Worm (Caenorhabditis elegans) whole organism, L4 larva: ENCODE measurements around the gene spin-2.

Experiments used
- ces-1 ChIP-seq: fragments of 150-350 bp; sonication (generic microtip); optimal IDR thresholded peaks from 4 replicates; lab custom pipeline; 2014; ENCODE audit warnings: missing biosample characterization, missing genetic modification reagents, missing genetic modification characterization
- dpl-1 ChIP-seq: fragments of 150-350 bp; optimal IDR thresholded peaks from 2 replicates; lab custom pipeline; 2014; ENCODE audit warnings: missing biosample characterization, missing genetic modification reagents, missing genetic modification characterization
- fos-1 ChIP-seq: fragments of 150-350 bp; optimal IDR thresholded peaks from 2 replicates; lab custom pipeline; 2014; ENCODE audit warnings: missing biosample characterization, missing genetic modification characterization
- lin-13 ChIP-seq: fragments of 150-350 bp; optimal IDR thresholded peaks from 2 replicates; lab custom pipeline; 2014; ENCODE audit warnings: missing biosample characterization, missing genetic modification reagents, missing genetic modification characterization
- lsy-2 ChIP-seq, 2 experiments: fragments of 150-350 bp in 1 of 2; sonication (generic microtip) in 1 of 2; optimal IDR thresholded peaks; 2 replicates each; lab custom pipeline; 2014 to 2017; ENCODE audit warnings: missing biosample characterization in 2 of 2, missing genetic modification characterization in 2 of 2
- mdl-1 ChIP-seq, 2 experiments: fragments of 150-350 bp in 1 of 2; sonication (generic microtip) in 1 of 2; optimal IDR thresholded peaks; 2 replicates each; lab custom pipeline; 2014 to 2017; ENCODE audit warnings: missing biosample characterization in 2 of 2, missing genetic modification characterization in 2 of 2
- mes-2 ChIP-seq: sonication (generic microtip); optimal IDR thresholded peaks from 2 replicates; lab custom pipeline; 2016; ENCODE audit warnings: missing genotype, mild to moderate bottlenecking, missing genetic modification characterization, missing compliant biosample characterization; ENCODE audit not compliant: poor library complexity, severe bottlenecking
- mxl-3 ChIP-seq: fragments of 200-800 bp; sonication (Bioruptor generic); optimal IDR thresholded peaks from 2 replicates; lab custom pipeline; 2018; ENCODE audit warnings: mild to moderate bottlenecking, missing genetic modification characterization, missing compliant biosample characterization
- nhr-28 ChIP-seq: fragments of 150-350 bp; optimal IDR thresholded peaks from 2 replicates; lab custom pipeline; 2014; ENCODE audit warnings: missing biosample characterization, missing genetic modification characterization
- nhr-42 ChIP-seq: fragments of 200-800 bp; sonication (Bioruptor generic); IDR thresholded peaks from 2 replicates; pipeline ENCODE4 v1.3.6; 2022; ENCODE audit warnings: missing genetic modification characterization, missing compliant biosample characterization
- nhr-6 ChIP-seq: fragments of 150-350 bp; optimal IDR thresholded peaks from 2 replicates; lab custom pipeline; 2014; ENCODE audit warnings: missing biosample characterization, missing genetic modification characterization
- pqm-1 ChIP-seq: sonication (generic microtip); optimal IDR thresholded peaks from 2 replicates; lab custom pipeline; 2017; ENCODE audit warnings: missing biosample characterization, missing genetic modification characterization
- unc-39 ChIP-seq: sonication (generic microtip); optimal IDR thresholded peaks from 2 replicates; lab custom pipeline; 2017; ENCODE audit warnings: missing biosample characterization, missing genetic modification characterization

DNA sequence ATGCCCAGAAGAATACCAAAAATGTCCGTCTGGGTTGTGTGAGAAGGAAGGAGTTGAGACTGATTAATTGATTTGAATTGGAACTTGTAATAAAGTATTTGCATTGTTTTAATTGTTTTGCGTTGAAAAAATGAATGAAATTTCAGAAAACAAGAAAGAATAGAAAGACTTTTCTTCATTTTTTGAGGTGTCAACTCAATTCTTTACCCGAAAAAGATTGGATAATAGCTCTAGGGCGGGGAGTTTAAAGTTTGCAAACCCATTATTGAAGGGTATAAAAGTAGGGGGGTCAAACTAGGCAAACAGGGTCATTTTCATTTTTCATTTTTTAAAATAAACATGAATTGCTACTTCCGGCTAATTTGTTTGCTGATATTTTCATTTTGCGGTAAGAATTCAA is 38.6 kb upstream of the spin-2 start, which contains the start of gene scl-10:
- no peak for TF ChIP-seq pqm-1
- TF ChIP-seq mxl-3, result no peak
- TF ChIP-seq lin-13 (GFP tag; lab: Kevin White, UChicago), result no peak
- no peak for TF ChIP-seq ces-1
- no peak for TF ChIP-seq nhr-28
- TF ChIP-seq lsy-2 (tag; optimal IDR thresholded peaks at IDR 0.05; lab: Kevin White, UChicago), result no peak
- TF ChIP-seq fos-1, result no peak
- TF ChIP-seq mdl-1 (tag; optimal IDR thresholded peaks at IDR 0.05; lab: Kevin White, UChicago), result no peak
- no peak for TF ChIP-seq mes-2
- TF ChIP-seq nhr-42 (GFP tag; lab: Robert Waterston, UW), result no peak
- TF ChIP-seq nhr-6 (tag; lab: Kevin White, UChicago), result no peak
- no peak for TF ChIP-seq dpl-1 (GFP tag; lab: Kevin White, UChicago)
- TF ChIP-seq unc-39 (tag; lab: Kevin White, UChicago), result no peak
